Worm (Caenorhabditis elegans) whole organism, L4 larva: Measurements from ENCODE around the gene F44E5.2.

Experiments used
- F10B5.3 ChIP-seq: sonication (generic microtip); optimal IDR thresholded peaks from 2 replicates; lab custom pipeline; 2016; ENCODE audit warnings: mild to moderate bottlenecking, missing genetic modification characterization, missing compliant biosample characterization
- F26F4.8 ChIP-seq: fragments of 200-800 bp; sonication (Bioruptor generic); conservative IDR thresholded peaks from 2 replicates; pipeline ENCODE4 v1.3.6; 2022; ENCODE audit warnings: missing genetic modification characterization, missing compliant biosample characterization
- F44E2.7 ChIP-seq: fragments of 200-800 bp; sonication (Bioruptor generic); IDR thresholded peaks from 2 replicates; pipeline ENCODE4 v2.1.2; 2022; ENCODE audit warnings: missing genetic modification characterization, missing compliant biosample characterization
- R02D3.7 ChIP-seq: fragments of 150-350 bp; sonication (generic microtip); optimal IDR thresholded peaks from 3 replicates; lab custom pipeline; 2014; ENCODE audit warnings: missing biosample characterization, missing genetic modification characterization
- T20F7.1 ChIP-seq: fragments of 200-800 bp; sonication (Bioruptor generic); optimal IDR thresholded peaks from 2 replicates; lab custom pipeline; 2018; ENCODE audit warnings: mild to moderate bottlenecking, missing genetic modification characterization, missing compliant biosample characterization
- Y48G9A.11 ChIP-seq: fragments of 200-800 bp; sonication (Bioruptor generic); IDR thresholded peaks from 2 replicates; pipeline ENCODE4 v1.3.6; 2022; ENCODE audit warnings: missing genetic modification reagents, missing genetic modification characterization, missing compliant biosample characterization
- ZK337.2 ChIP-seq: fragments of 200-800 bp; sonication (Bioruptor generic); IDR thresholded peaks from 2 replicates; pipeline ENCODE4 v1.3.6; 2022; ENCODE audit warnings: missing genetic modification reagents, missing genetic modification characterization, missing compliant biosample characterization
- arid-1 ChIP-seq: fragments of 200-800 bp; sonication (Bioruptor generic); conservative IDR thresholded peaks from 2 replicates; pipeline ENCODE4 v1.3.6; 2022; ENCODE audit warnings: missing genetic modification reagents, missing genetic modification characterization, missing compliant biosample characterization
- ceh-20 ChIP-seq: fragments of 200-800 bp; sonication (Bioruptor generic); IDR thresholded peaks from 2 replicates; pipeline ENCODE4 v1.3.6; 2022; ENCODE audit warnings: missing genetic modification reagents, missing genetic modification characterization, missing compliant biosample characterization
- ceh-28 ChIP-seq: fragments of 150-350 bp; optimal IDR thresholded peaks from 2 replicates; lab custom pipeline; 2014; ENCODE audit warnings: missing biosample characterization, missing genetic modification reagents, missing genetic modification characterization
- ceh-32 ChIP-seq: sonication (generic microtip); optimal IDR thresholded peaks from 2 replicates; lab custom pipeline; 2016; ENCODE audit warnings: mild to moderate bottlenecking, missing genetic modification characterization, missing compliant biosample characterization; ENCODE audit not compliant: poor library complexity
- cey-2 ChIP-seq: sonication (generic microtip); optimal IDR thresholded peaks from 3 replicates; lab custom pipeline; 2017; ENCODE audit warnings: missing genetic modification characterization, mild to moderate bottlenecking, missing compliant biosample characterization, antibody characterized with exemption, borderline replicate concordance; ENCODE audit not compliant: insufficient read depth
- ctbp-1 ChIP-seq: fragments of 200-800 bp; sonication (Bioruptor generic); IDR thresholded peaks from 2 replicates; pipeline ENCODE4 v1.3.6; 2022; ENCODE audit warnings: missing genetic modification reagents, missing genetic modification characterization, missing compliant biosample characterization
- daf-16 ChIP-seq, 3 experiments: sonication (generic microtip); optimal IDR thresholded peaks; 2 replicates each; lab custom pipeline; 2016 to 2017; ENCODE audit warnings: missing genetic modification characterization in 3 of 3, missing genetic modification reagents in 3 of 3, mild to moderate bottlenecking in 2 of 3, missing compliant biosample characterization in 2 of 3, missing biosample characterization in 1 of 3, moderate library complexity in 1 of 3
- dmd-6 ChIP-seq: fragments of 200-800 bp; sonication (Bioruptor generic); IDR thresholded peaks from 2 replicates; pipeline ENCODE4 v1.3.6; 2022; ENCODE audit warnings: missing genetic modification reagents, missing genetic modification characterization, missing compliant biosample characterization
- dmd-9 ChIP-seq: fragments of 200-800 bp; sonication (Bioruptor generic); IDR thresholded peaks from 2 replicates; pipeline ENCODE4 v1.3.6; 2022; ENCODE audit warnings: missing genetic modification reagents, missing genetic modification characterization, missing compliant biosample characterization
- egl-43 ChIP-seq: fragments of 200-800 bp; sonication (Bioruptor generic); IDR thresholded peaks from 2 replicates; pipeline ENCODE4 v1.3.6; 2022; ENCODE audit warnings: missing genetic modification reagents, missing genetic modification characterization, missing compliant biosample characterization
- hif-1 ChIP-seq, 2 experiments: sonication (generic microtip); optimal IDR thresholded peaks; 2 replicates each; lab custom pipeline; 2016 to 2017; ENCODE audit warnings: missing compliant biosample characterization in 2 of 2, missing genetic modification characterization in 2 of 2, missing genetic modification reagents in 2 of 2, missing genotype in 2 of 2, mild to moderate bottlenecking in 1 of 2
- hlh-11 ChIP-seq: fragments of 200-800 bp; sonication (Bioruptor generic); optimal IDR thresholded peaks from 2 replicates; lab custom pipeline; 2018; ENCODE audit warnings: mild to moderate bottlenecking, missing genetic modification characterization, missing compliant biosample characterization
- hlh-30 ChIP-seq: sonication (generic microtip); optimal IDR thresholded peaks from 2 replicates; lab custom pipeline; 2017; ENCODE audit warnings: antibody characterized with exemption, mild to moderate bottlenecking, missing genetic modification characterization, missing compliant biosample characterization; ENCODE audit not compliant: insufficient read depth
- hmg-1.1 ChIP-seq: fragments of 200-800 bp; sonication (Bioruptor generic); IDR thresholded peaks from 2 replicates; pipeline ENCODE4 v1.3.6; 2022; ENCODE audit warnings: missing genetic modification reagents, missing genetic modification characterization, missing compliant biosample characterization
- jun-1 ChIP-seq: fragments of 150-350 bp; optimal IDR thresholded peaks from 2 replicates; lab custom pipeline; 2014; ENCODE audit warnings: missing biosample characterization, missing genetic modification reagents, missing genetic modification characterization
- lin-13 ChIP-seq: fragments of 150-350 bp; optimal IDR thresholded peaks from 2 replicates; lab custom pipeline; 2014; ENCODE audit warnings: missing biosample characterization, missing genetic modification reagents, missing genetic modification characterization
- lin-15B ChIP-seq: fragments of 150-350 bp; sonication (generic microtip); optimal IDR thresholded peaks from 3 replicates; lab custom pipeline; 2014; ENCODE audit warnings: missing biosample characterization, missing genetic modification characterization
- lsy-2 ChIP-seq, 2 experiments: fragments of 150-350 bp in 1 of 2; sonication (generic microtip) in 1 of 2; optimal IDR thresholded peaks; 2 replicates each; lab custom pipeline; 2014 to 2017; ENCODE audit warnings: missing biosample characterization in 2 of 2, missing genetic modification characterization in 2 of 2
- madf-5 ChIP-seq, 2 experiments: fragments of 200-800 bp; sonication (Bioruptor generic); IDR thresholded peaks; 2 replicates each; pipeline ENCODE4 v1.3.6; 2022; ENCODE audit warnings: missing compliant biosample characterization in 2 of 2, missing genetic modification characterization in 2 of 2
- mdt-29 ChIP-seq: fragments of 200-800 bp; sonication (Bioruptor generic); IDR thresholded peaks from 2 replicates; pipeline ENCODE4 v1.3.6; 2022; ENCODE audit warnings: missing genetic modification reagents, missing genetic modification characterization, missing compliant biosample characterization
- mes-2 ChIP-seq: sonication (generic microtip); optimal IDR thresholded peaks from 2 replicates; lab custom pipeline; 2016; ENCODE audit warnings: missing genotype, mild to moderate bottlenecking, missing genetic modification characterization, missing compliant biosample characterization; ENCODE audit not compliant: poor library complexity, severe bottlenecking
- mxl-2 ChIP-seq: fragments of 200-800 bp; sonication (Bioruptor generic); conservative IDR thresholded peaks from 2 replicates; pipeline ENCODE4 v1.3.6; 2022; ENCODE audit warnings: missing genetic modification reagents, missing genetic modification characterization, missing compliant biosample characterization
- mxl-3 ChIP-seq: fragments of 200-800 bp; sonication (Bioruptor generic); optimal IDR thresholded peaks from 2 replicates; lab custom pipeline; 2018; ENCODE audit warnings: mild to moderate bottlenecking, missing genetic modification characterization, missing compliant biosample characterization
- nhr-10 ChIP-seq: fragments of 150-350 bp; optimal IDR thresholded peaks from 2 replicates; lab custom pipeline; 2014; ENCODE audit warnings: missing biosample characterization, missing genetic modification characterization
- nhr-11 ChIP-seq: fragments of 150-350 bp; optimal IDR thresholded peaks from 2 replicates; lab custom pipeline; 2014; ENCODE audit warnings: missing biosample characterization, missing genetic modification characterization
- nhr-111 ChIP-seq: fragments of 200-800 bp; sonication (Bioruptor generic); optimal IDR thresholded peaks from 2 replicates; lab custom pipeline; 2018; ENCODE audit warnings: mild to moderate bottlenecking, missing genetic modification characterization, missing compliant biosample characterization
- nhr-25 ChIP-seq: sonication (generic microtip); optimal IDR thresholded peaks from 2 replicates; lab custom pipeline; 2017; ENCODE audit warnings: missing genetic modification characterization, mild to moderate bottlenecking, missing compliant biosample characterization, antibody characterized with exemption, moderate library complexity, borderline replicate concordance; ENCODE audit not compliant: insufficient read depth
- nhr-28 ChIP-seq: fragments of 150-350 bp; optimal IDR thresholded peaks from 2 replicates; lab custom pipeline; 2014; ENCODE audit warnings: missing biosample characterization, missing genetic modification characterization
- nhr-41 ChIP-seq: fragments of 200-800 bp; sonication (Bioruptor generic); IDR thresholded peaks from 2 replicates; pipeline ENCODE4 v1.3.6; 2022; ENCODE audit warnings: missing genetic modification reagents, missing genetic modification characterization, missing compliant biosample characterization
- nhr-42 ChIP-seq: fragments of 200-800 bp; sonication (Bioruptor generic); IDR thresholded peaks from 2 replicates; pipeline ENCODE4 v1.3.6; 2022; ENCODE audit warnings: missing genetic modification characterization, missing compliant biosample characterization
- nhr-76 ChIP-seq: fragments of 150-350 bp; optimal IDR thresholded peaks from 2 replicates; lab custom pipeline; 2014; ENCODE audit warnings: missing biosample characterization, missing genetic modification characterization
- pqm-1 ChIP-seq: sonication (generic microtip); optimal IDR thresholded peaks from 2 replicates; lab custom pipeline; 2017; ENCODE audit warnings: missing biosample characterization, missing genetic modification characterization
- saeg-2 ChIP-seq: fragments of 200-800 bp; sonication (Bioruptor generic); IDR thresholded peaks from 2 replicates; pipeline ENCODE4 v1.3.6; 2022; ENCODE audit warnings: missing genetic modification reagents, missing genetic modification characterization, missing compliant biosample characterization
- set-16 ChIP-seq: fragments of 200-800 bp; sonication (Bioruptor generic); IDR thresholded peaks from 2 replicates; pipeline ENCODE4 v1.3.6; 2022; ENCODE audit warnings: missing genetic modification reagents, missing genetic modification characterization, missing compliant biosample characterization
- unc-130 ChIP-seq: sonication (generic microtip); optimal IDR thresholded peaks from 2 replicates; lab custom pipeline; 2016; ENCODE audit warnings: missing genetic modification reagents, missing genetic modification characterization, missing compliant biosample characterization
- unc-62 ChIP-seq, 3 experiments: fragments of 150-350 bp in 1 of 3; sonication (generic microtip); optimal IDR thresholded peaks in 2 of 3; peaks in 1 of 3; 1 replicate in 1 of 3; 2 replicates in 2 of 3; lab custom pipeline; 2014 to 2017; ENCODE audit warnings: missing biosample characterization in 3 of 3, missing genetic modification characterization in 3 of 3, missing genetic modification reagents in 3 of 3, missing genotype in 1 of 3
- vab-7 ChIP-seq: fragments of 200-800 bp; sonication (Bioruptor generic); IDR thresholded peaks from 2 replicates; pipeline ENCODE4 v1.3.6; 2022; ENCODE audit warnings: missing genetic modification reagents, missing genetic modification characterization, missing compliant biosample characterization
- zfp-3 ChIP-seq: fragments of 200-800 bp; sonication (Bioruptor generic); conservative IDR thresholded peaks from 2 replicates; pipeline ENCODE4 v1.3.6; 2022; ENCODE audit warnings: missing genetic modification reagents, missing genetic modification characterization, missing compliant biosample characterization
- ztf-7 ChIP-seq: fragments of 150-350 bp; optimal IDR thresholded peaks from 2 replicates; lab custom pipeline; 2014; ENCODE audit warnings: missing biosample characterization, missing genetic modification characterization

F44E5.2 gene

ce11 chrII:11723904-11724303 lies 42.7 kb upstream of the F44E5.2 start, which contains the start of gene ldh-1:
Gene ldh-1 (plus strand): TSS chrII:11724204.
- TF ChIP-seq daf-16 (GFP tag; optimal IDR thresholded peaks at IDR 0.05; lab: Kevin White, UChicago), result no peak
- TF ChIP-seq daf-16 (tag; optimal IDR thresholded peaks at IDR 0.05; lab: Kevin White, UChicago), result peak; percentile 24
- TF ChIP-seq nhr-42 (GFP tag; lab: Robert Waterston, UW), result no peak
- TF ChIP-seq nhr-41 (GFP tag; lab: Robert Waterston, UW), result no peak

- no peak for TF ChIP-seq nhr-25 (tag; lab: Kevin White, UChicago)
- no peak for TF ChIP-seq saeg-2 (GFP tag; lab: Robert Waterston, UW)
- no peak for TF ChIP-seq nhr-111 (GFP tag; lab: Kevin White, UChicago)
- no peak for TF ChIP-seq ztf-7 (tag; lab: Kevin White, UChicago)
- TF ChIP-seq jun-1 (tag; lab: Kevin White, UChicago), result no peak
- peak; percentile 31 for TF ChIP-seq T20F7.1 (GFP tag; lab: Kevin White, UChicago)
- no peak for TF ChIP-seq cey-2 (tag; lab: Kevin White, UChicago)
- no peak for TF ChIP-seq pqm-1 (tag; lab: Kevin White, UChicago)
- TF ChIP-seq madf-5 (GFP tag; IDR thresholded peaks at IDR 0.05; lab: Robert Waterston, UW), result no peak
- TF ChIP-seq dmd-6 (GFP tag; lab: Robert Waterston, UW), result peak; percentile 28; the same call in 1 of the 2 replicates
- no peak for TF ChIP-seq ceh-28 (tag; lab: Kevin White, UChicago)
- TF ChIP-seq hif-1 (tag; optimal IDR thresholded peaks at IDR 0.05; lab: Kevin White, UChicago), result peak; percentile 78 to 99
- TF ChIP-seq ceh-20 (GFP tag; lab: Robert Waterston, UW), result peak; percentile 50; the same call in 1 of the 2 replicates
- no peak for TF ChIP-seq nhr-11 (tag; lab: Kevin White, UChicago)
- peak; percentile 46; the same call in 1 of the 2 replicates for TF ChIP-seq zfp-3
- TF ChIP-seq hlh-30 (tag; lab: Kevin White, UChicago), result peak; percentile 50
- no peak for TF ChIP-seq nhr-10 (tag; lab: Kevin White, UChicago)
- no peak for TF ChIP-seq daf-16 (GFP tag; optimal IDR thresholded peaks at IDR 0.05; lab: Kevin White, UChicago)
- no peak for TF ChIP-seq daf-16 (tag; optimal IDR thresholded peaks at IDR 0.05; lab: Kevin White, UChicago)
- no peak for TF ChIP-seq Y48G9A.11 (GFP tag; lab: Robert Waterston, UW)
- peak; percentile 53 for TF ChIP-seq hlh-11 (tag; lab: Kevin White, UChicago)
- no peak for TF ChIP-seq mdt-29
- TF ChIP-seq set-16, result no peak
- no peak for TF ChIP-seq mxl-2
- no peak for TF ChIP-seq F26F4.8 (GFP tag; lab: Robert Waterston, UW)
- no peak for TF ChIP-seq unc-130 (GFP tag; lab: Kevin White, UChicago)
- no peak for TF ChIP-seq lin-15B
- TF ChIP-seq egl-43 (GFP tag; lab: Robert Waterston, UW), result no peak
- TF ChIP-seq arid-1, result no peak
- TF ChIP-seq vab-7, result no peak
- TF ChIP-seq ctbp-1 (GFP tag; lab: Robert Waterston, UW), result peak; percentile 61; the same call in 1 of the 2 replicates
- TF ChIP-seq ZK337.2, result no peak
- TF ChIP-seq nhr-76 (tag; lab: Kevin White, UChicago), result no peak
- peak; percentile 44 for TF ChIP-seq nhr-28 (tag; lab: Kevin White, UChicago)
- TF ChIP-seq ceh-32 (tag; lab: Kevin White, UChicago), result no peak
- no peak for TF ChIP-seq F44E2.7
- peak in 1 of 2 experiments; percentile 92 for TF ChIP-seq unc-62 (GFP tag; optimal IDR thresholded peaks at IDR 0.05 in 1 of 2; lab: Kevin White, UChicago)
- no peak for TF ChIP-seq unc-62 (tag; optimal IDR thresholded peaks at IDR 0.05; lab: Kevin White, UChicago)
- peak in 1 of 2 experiments; percentile 75 for TF ChIP-seq lsy-2 (tag; optimal IDR thresholded peaks at IDR 0.05; lab: Kevin White, UChicago)
- no peak for TF ChIP-seq R02D3.7
- TF ChIP-seq lin-13 (GFP tag; lab: Kevin White, UChicago), result peak; percentile 36
- TF ChIP-seq F10B5.3 (tag; lab: Kevin White, UChicago), result no peak
- TF ChIP-seq hmg-1.1 (GFP tag; lab: Robert Waterston, UW), result peak; percentile 49; the same call in 1 of the 2 replicates
- TF ChIP-seq dmd-9 (GFP tag; lab: Robert Waterston, UW), result no peak
- TF ChIP-seq mxl-3 (GFP tag; lab: Kevin White, UChicago), result no peak
- peak; percentile 18 for TF ChIP-seq mes-2
Observed at ce11 chrII:11724362-11724761, 42.2 kb upstream of the F44E5.2 start.
